Worm (Caenorhabditis elegans): Measurements from ENCODE around the gene obr-3.

DNA sequence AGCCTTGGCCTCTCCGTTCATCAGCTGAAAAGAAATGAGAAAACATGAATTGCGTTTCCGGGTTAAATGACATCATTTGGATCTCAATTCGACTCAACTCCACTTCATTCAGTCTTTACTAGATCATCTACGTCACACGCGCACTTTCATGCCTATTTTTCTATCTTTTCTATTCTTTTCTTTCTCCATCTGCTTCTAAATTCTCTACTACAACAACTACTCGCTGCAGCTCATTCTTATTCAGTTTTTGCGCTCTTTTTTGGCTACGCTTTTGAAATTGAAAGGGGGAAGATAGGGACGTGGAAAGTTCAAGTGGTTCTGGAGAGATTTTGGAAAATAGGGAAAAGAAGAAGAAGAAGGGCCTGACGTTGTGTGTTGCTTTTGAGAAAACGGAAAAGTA, 41.1 kb downstream of the obr-3 start:
- TF ChIP-seq fos-1 (tag; optimal IDR thresholded peaks at IDR 0.05) (no peak), daf-12 (tag; optimal IDR thresholded peaks at IDR 0.05) (no peak), nhr-237 (tag; optimal IDR thresholded peaks at IDR 0.05) (no peak), elt-2 (tag; optimal IDR thresholded peaks at IDR 0.05) (no peak), skn-1 (tag; optimal IDR thresholded peaks at IDR 0.05) (no peak), unc-39 (tag; optimal IDR thresholded peaks at IDR 0.05) (no peak), mdl-1 (tag; optimal IDR thresholded peaks at IDR 0.05) (no peak), ama-1 (optimal IDR thresholded peaks at IDR 0.05) (peak; percentile 22), lin-39 (tag; optimal IDR thresholded peaks at IDR 0.05) (no peak), zag-1 (tag; optimal IDR thresholded peaks at IDR 0.05) (no peak)
